Worm (Caenorhabditis elegans) whole organism, L3 larva: Measurements from ENCODE around the gene pde-2.

Source experiments
- R02D3.7 ChIP-seq: fragments of 150-350 bp; optimal IDR thresholded peaks from 2 replicates; lab custom pipeline; 2014; ENCODE audit warnings: missing biosample characterization, missing genetic modification characterization
- ZK546.5 ChIP-seq: sonication (generic microtip); optimal IDR thresholded peaks from 2 replicates; lab custom pipeline; 2017; ENCODE audit warnings: missing biosample characterization, missing genetic modification characterization
- aly-2 ChIP-seq: fragments of 150-350 bp; optimal IDR thresholded peaks from 2 replicates; lab custom pipeline; 2014; ENCODE audit warnings: missing biosample characterization, missing genetic modification characterization
- ama-1 ChIP-seq: fragments of 150-350 bp; optimal IDR thresholded peaks from 2 replicates; lab custom pipeline; 2018
- ceh-16 ChIP-seq: sonication (generic microtip); optimal IDR thresholded peaks from 2 replicates; lab custom pipeline; 2017; ENCODE audit warnings: missing biosample characterization, missing genetic modification characterization
- ceh-28 ChIP-seq: fragments of 150-350 bp; optimal IDR thresholded peaks from 2 replicates; lab custom pipeline; 2014; ENCODE audit warnings: missing biosample characterization, missing genetic modification reagents, missing genetic modification characterization
- ceh-82 ChIP-seq: fragments of 150-350 bp; optimal IDR thresholded peaks from 2 replicates; lab custom pipeline; 2014; ENCODE audit warnings: missing biosample characterization, missing genetic modification characterization
- daf-12 ChIP-seq: fragments of 150-350 bp; optimal IDR thresholded peaks from 2 replicates; lab custom pipeline; 2014; ENCODE audit warnings: missing biosample characterization, missing genetic modification reagents, missing genetic modification characterization
- egl-27 ChIP-seq: sonication (generic microtip); optimal IDR thresholded peaks from 4 replicates; lab custom pipeline; 2017; ENCODE audit warnings: missing biosample characterization, missing genetic modification reagents, missing genetic modification characterization
- egl-5 ChIP-seq: fragments of 150-350 bp; optimal IDR thresholded peaks from 2 replicates; lab custom pipeline; 2017; ENCODE audit warnings: missing biosample characterization, missing genetic modification reagents, missing genetic modification characterization, inconsistent platforms
- elt-1 ChIP-seq: fragments of 150-350 bp; optimal IDR thresholded peaks from 2 replicates; lab custom pipeline; 2014; ENCODE audit warnings: missing biosample characterization, missing genetic modification characterization
- elt-2 ChIP-seq: sonication (generic microtip); optimal IDR thresholded peaks from 2 replicates; lab custom pipeline; 2016; ENCODE audit warnings: missing genetic modification reagents, mild to moderate bottlenecking, missing genetic modification characterization, missing compliant biosample characterization
- elt-3 ChIP-seq, 3 experiments: fragments of 150-350 bp in 1 of 3; sonication (generic microtip) in 2 of 3; optimal IDR thresholded peaks; 2 replicates in 2 of 3; 4 replicates in 1 of 3; lab custom pipeline; 2014 to 2017; ENCODE audit warnings: missing biosample characterization in 3 of 3, missing genetic modification characterization in 3 of 3
- eor-1 ChIP-seq, 2 experiments: fragments of 150-350 bp; optimal IDR thresholded peaks; 2 replicates each; lab custom pipeline; 2014 to 2018; ENCODE audit warnings: missing biosample characterization in 2 of 2, missing genetic modification characterization in 2 of 2
- fkh-10 ChIP-seq: sonication (generic microtip); optimal IDR thresholded peaks from 2 replicates; lab custom pipeline; 2017; ENCODE audit warnings: missing biosample characterization, missing genetic modification reagents, missing genetic modification characterization
- fkh-2 ChIP-seq: fragments of 150-350 bp; optimal IDR thresholded peaks from 2 replicates; lab custom pipeline; 2014; ENCODE audit warnings: missing biosample characterization, missing genetic modification reagents, missing genetic modification characterization
- hmg-11 ChIP-seq: sonication (generic microtip); optimal IDR thresholded peaks from 2 replicates; lab custom pipeline; 2016; ENCODE audit warnings: missing genetic modification characterization, missing compliant biosample characterization
- lin-15B ChIP-seq: fragments of 150-350 bp; optimal IDR thresholded peaks from 2 replicates; lab custom pipeline; 2014; ENCODE audit warnings: missing biosample characterization, missing genetic modification characterization
- lin-39 ChIP-seq: fragments of 150-350 bp; optimal IDR thresholded peaks from 2 replicates; lab custom pipeline; 2018; ENCODE audit warnings: missing biosample characterization, missing genetic modification reagents, missing genetic modification characterization
- lsy-12 ChIP-seq: sonication (generic microtip); optimal IDR thresholded peaks from 2 replicates; lab custom pipeline; 2016; ENCODE audit warnings: mild to moderate bottlenecking, missing genetic modification characterization, missing compliant biosample characterization
- mdl-1 ChIP-seq: fragments of 150-350 bp; optimal IDR thresholded peaks from 2 replicates; lab custom pipeline; 2014; ENCODE audit warnings: missing biosample characterization, missing genetic modification characterization
- nfya-1 ChIP-seq: sonication (generic microtip); optimal IDR thresholded peaks from 2 replicates; lab custom pipeline; 2017; ENCODE audit warnings: missing genetic modification characterization, mild to moderate bottlenecking, missing compliant biosample characterization, antibody characterized with exemption, moderate library complexity; ENCODE audit not compliant: insufficient read depth
- nhr-11 ChIP-seq: fragments of 150-350 bp; optimal IDR thresholded peaks from 2 replicates; lab custom pipeline; 2014; ENCODE audit warnings: missing biosample characterization, missing genetic modification characterization
- nhr-12 ChIP-seq: fragments of 150-350 bp; optimal IDR thresholded peaks from 2 replicates; lab custom pipeline; 2014; ENCODE audit warnings: missing biosample characterization, missing genetic modification characterization
- nhr-23 ChIP-seq: fragments of 150-350 bp; optimal IDR thresholded peaks from 2 replicates; lab custom pipeline; 2014; ENCODE audit warnings: missing biosample characterization, missing genetic modification reagents, missing genetic modification characterization
- nhr-25 ChIP-seq: sonication (generic microtip); optimal IDR thresholded peaks from 2 replicates; lab custom pipeline; 2017; ENCODE audit warnings: missing biosample characterization, missing genetic modification characterization
- nhr-43 ChIP-seq: sonication (generic microtip); optimal IDR thresholded peaks from 2 replicates; lab custom pipeline; 2016; ENCODE audit warnings: mild to moderate bottlenecking, missing genetic modification characterization, missing compliant biosample characterization; ENCODE audit not compliant: poor library complexity, severe bottlenecking
- nhr-67 ChIP-seq: fragments of 150-350 bp; optimal IDR thresholded peaks from 2 replicates; lab custom pipeline; 2014; ENCODE audit warnings: missing biosample characterization, missing genetic modification characterization
- nhr-76 ChIP-seq: fragments of 150-350 bp; sonication (generic microtip); optimal IDR thresholded peaks from 5 replicates; lab custom pipeline; 2014; ENCODE audit warnings: missing biosample characterization, missing genetic modification characterization
- nhr-77 ChIP-seq: fragments of 150-350 bp; optimal IDR thresholded peaks from 2 replicates; lab custom pipeline; 2014; ENCODE audit warnings: missing biosample characterization, missing genetic modification characterization
- skn-1 ChIP-seq: fragments of 150-350 bp; optimal IDR thresholded peaks from 2 replicates; lab custom pipeline; 2014; ENCODE audit warnings: missing biosample characterization, missing genetic modification characterization
- snpc-4 ChIP-seq: fragments of 150-350 bp; optimal IDR thresholded peaks from 2 replicates; lab custom pipeline; 2014; ENCODE audit warnings: missing biosample characterization, missing genetic modification characterization
- tbx-2 ChIP-seq: sonication (generic microtip); optimal IDR thresholded peaks from 2 replicates; lab custom pipeline; 2016; ENCODE audit warnings: mild to moderate bottlenecking, missing genetic modification characterization, missing compliant biosample characterization
- unc-39 ChIP-seq: sonication (generic microtip); optimal IDR thresholded peaks from 4 replicates; lab custom pipeline; 2017; ENCODE audit warnings: missing biosample characterization, missing genetic modification characterization
- unc-62 ChIP-seq: fragments of 150-350 bp; sonication (generic microtip); optimal IDR thresholded peaks from 4 replicates; lab custom pipeline; 2014; ENCODE audit warnings: missing biosample characterization, missing genetic modification reagents, missing genetic modification characterization
- zag-1 ChIP-seq: fragments of 150-350 bp; optimal IDR thresholded peaks from 2 replicates; lab custom pipeline; 2014; ENCODE audit warnings: missing biosample characterization, missing genetic modification characterization
- ztf-11 ChIP-seq: fragments of 150-350 bp; optimal IDR thresholded peaks from 2 replicates; lab custom pipeline; 2014; ENCODE audit warnings: missing biosample characterization, missing genetic modification characterization
- ztf-4 ChIP-seq: fragments of 150-350 bp; optimal IDR thresholded peaks from 2 replicates; lab custom pipeline; 2014; ENCODE audit warnings: missing biosample characterization, missing genetic modification characterization

The pde-2 gene

ce11 chrIII:8955536-8955935 is 26.2 kb downstream of the pde-2 start:
- TF ChIP-seq nhr-76 (no peak), ztf-11 (tag; lab: Kevin White, UChicago) (no peak), unc-39 (tag; lab: Kevin White, UChicago) (no peak), ama-1 (no peak), fkh-2 (no peak), lsy-12 (no peak), zag-1 (no peak), nhr-23 (tag; lab: Kevin White, UChicago) (no peak), fkh-10 (GFP tag; lab: Kevin White, UChicago) (no peak), ceh-28 (tag; lab: Kevin White, UChicago) (no peak), aly-2 (tag; lab: Kevin White, UChicago) (no peak), snpc-4 (no peak), ZK546.5 (no peak), elt-3 (tag; optimal IDR thresholded peaks at IDR 0.05; lab: Kevin White, UChicago) (no peak), nhr-43 (tag; lab: Kevin White, UChicago) (no peak), egl-5 (tag; lab: Kevin White, UChicago) (no peak), unc-62 (no peak)
- TF ChIP-seq, all 47 proteins: peak for 0

ce11 chrIII:8949147-8949546 is 32.5 kb downstream of the pde-2 start:
- TF ChIP-seq nhr-77 (tag; lab: Kevin White, UChicago) (no peak), nhr-67 (tag; lab: Kevin White, UChicago) (no peak), mdl-1 (tag; lab: Kevin White, UChicago) (no peak), skn-1 (no peak), fkh-10 (GFP tag; lab: Kevin White, UChicago) (peak; percentile 56), daf-12 (tag; lab: Kevin White, UChicago) (no peak)

ce11 chrIII:8946285-8946684 is 35.4 kb downstream of the pde-2 start:
- no peak for TF ChIP-seq nhr-11
- TF ChIP-seq daf-12 (tag; lab: Kevin White, UChicago) = no peak
- TF ChIP-seq aly-2 (tag; lab: Kevin White, UChicago) = no peak
- TF ChIP-seq lin-39 (tag; lab: Kevin White, UChicago) = no peak
- TF ChIP-seq R02D3.7 (tag; lab: Kevin White, UChicago) = no peak
- no peak for TF ChIP-seq eor-1 (tag; optimal IDR thresholded peaks at IDR 0.05; lab: Kevin White, UChicago)
- TF ChIP-seq elt-1 (tag; lab: Kevin White, UChicago) = no peak
- TF ChIP-seq nhr-12 (tag; lab: Kevin White, UChicago) = no peak

ce11 chrIII:8944357-8944756 is 37.3 kb downstream of the pde-2 start, which contains the start of gene dhrr-1:
Gene dhrr-1, plus strand, starts transcription at chrIII:8944657.
- TF ChIP-seq lsy-12 (no peak), nhr-76 (no peak), ceh-82 (tag; lab: Kevin White, UChicago) (no peak)

ce11 chrIII:8937571-8937970 is 44.1 kb downstream of the pde-2 start:
- peak; percentile 65 for TF ChIP-seq lsy-12
- peak; percentile 90 for TF ChIP-seq hmg-11 (tag; lab: Kevin White, UChicago)
- TF ChIP-seq unc-39 (tag; lab: Kevin White, UChicago) = no peak
- TF ChIP-seq ztf-4 (tag; lab: Kevin White, UChicago) = no peak
- TF ChIP-seq tbx-2 (tag; lab: Kevin White, UChicago) = peak; percentile 67
- peak; percentile 82 for TF ChIP-seq lin-39 (tag; lab: Kevin White, UChicago)
- peak; percentile 71 for TF ChIP-seq nfya-1 (tag; lab: Kevin White, UChicago)
- no peak for TF ChIP-seq ama-1
- TF ChIP-seq nhr-25 = peak; percentile 26
- TF ChIP-seq egl-27 (tag; lab: Kevin White, UChicago) = peak; percentile 20
- TF ChIP-seq elt-2 (tag; lab: Kevin White, UChicago) = peak; percentile 62
- peak; percentile 41 for TF ChIP-seq snpc-4
- peak; percentile 39 for TF ChIP-seq lin-15B (tag; lab: Kevin White, UChicago)
- TF ChIP-seq ceh-16 (tag; lab: Kevin White, UChicago) = no peak
- TF ChIP-seq skn-1 = peak; percentile 78
- peak; percentile 9 for TF ChIP-seq ceh-82 (tag; lab: Kevin White, UChicago)
- TF ChIP-seq elt-1 (tag; lab: Kevin White, UChicago) = no peak
- peak; percentile 72 for TF ChIP-seq nhr-43 (tag; lab: Kevin White, UChicago)
- peak; percentile 57 for TF ChIP-seq egl-5 (tag; lab: Kevin White, UChicago)
